Fruit fly (Drosophila melanogaster): Measurements from ENCODE around the gene CG6738.
A peak's percentile ranks its signal among the peaks of the same experiment; 100 is the strongest.

DNA sequence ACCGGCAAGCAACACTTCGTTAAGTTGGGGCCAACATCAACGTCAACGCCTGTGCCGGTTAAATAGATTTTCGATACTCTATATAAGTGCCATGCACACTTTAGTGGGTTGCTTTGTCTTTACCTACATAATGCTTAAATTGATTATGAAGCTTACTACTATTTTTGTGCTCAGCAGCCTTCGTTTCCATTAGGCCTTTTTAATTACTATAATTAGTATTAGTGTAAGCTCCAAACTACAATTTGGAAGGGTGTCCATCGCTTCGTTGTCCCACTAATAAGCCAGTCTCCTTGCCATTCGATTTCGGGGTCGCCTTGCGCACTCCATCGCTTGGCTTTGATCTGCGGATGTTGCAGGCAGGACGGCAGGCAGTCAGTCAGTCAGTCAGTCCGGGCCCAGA lies 48.3 kb downstream of the CG6738 start:
- TF ChIP-seq CG13204 (GFP tag; optimal IDR thresholded peaks at IDR 0.05) = peak; percentile 19
- peak; percentile 76 for TF ChIP-seq CG34367 (tag; optimal IDR thresholded peaks at IDR 0.05)
- TF ChIP-seq EcR (GFP tag; optimal IDR thresholded peaks at IDR 0.05) = no peak
- TF ChIP-seq Pif1A (GFP tag; optimal IDR thresholded peaks at IDR 0.05) = peak; percentile 45
- no peak for TF ChIP-seq CG32121 (GFP tag; IDR thresholded peaks at IDR 0.05)
- TF ChIP-seq rn (GFP tag; IDR thresholded peaks at IDR 0.05) = peak; percentile 47; the same call in 1 of the 2 replicates
- TF ChIP-seq CG8159 (tag; optimal IDR thresholded peaks at IDR 0.05) = peak; percentile 80
- TF ChIP-seq CG8301 (tag; optimal IDR thresholded peaks at IDR 0.05) = peak; percentile 37
